Worm (Caenorhabditis elegans): Measurements from ENCODE around the gene exos-4.1.

ce11 chrIV:13118794-13119193, 20.0 kb downstream of the exos-4.1 start, which contains the start of gene unc-30:
- TF ChIP-seq med-1 (GFP tag; optimal IDR thresholded peaks at IDR 0.05; ENCODE audit: insufficient read depth): no peak
- TF ChIP-seq cog-1 (tag; optimal IDR thresholded peaks at IDR 0.05): no peak
- no peak for TF ChIP-seq flt-1 (GFP tag; IDR thresholded peaks at IDR 0.05)
- TF ChIP-seq ztf-29 (GFP tag; IDR thresholded peaks at IDR 0.05): no peak
- no peak for TF ChIP-seq klf-2 (GFP tag; conservative IDR thresholded peaks at IDR 0.05)
- TF ChIP-seq ref-1 (GFP tag; conservative IDR thresholded peaks at IDR 0.05): no peak
- TF ChIP-seq ztf-23 (GFP tag; IDR thresholded peaks at IDR 0.05): no peak
